Fruit fly (Drosophila melanogaster) whole organism, embryonic: ENCODE measurements around the gene CG3091.

Source experiments
- Adf1 ChIP-seq: fragments of 200-800 bp; sonication (Bioruptor generic); IDR thresholded peaks from 2 replicates; pipeline ENCODE4 v1.3.6; 2022; ENCODE audit warnings: missing biosample characterization, missing genetic modification characterization
- CG31224 ChIP-seq: fragments of 200-800 bp; sonication (Bioruptor generic); IDR thresholded peaks from 2 replicates; pipeline ENCODE4 v1.3.6; 2022; ENCODE audit warnings: missing biosample characterization, missing genetic modification characterization
- CG5953 ChIP-seq: fragments of 200-800 bp; sonication (Bioruptor generic); IDR thresholded peaks from 2 replicates; pipeline ENCODE4 v1.3.6; 2022; ENCODE audit warnings: missing biosample characterization, missing genetic modification characterization
- CG6854 ChIP-seq: fragments of 200-800 bp; sonication (Bioruptor generic); optimal IDR thresholded peaks from 3 replicates; lab custom pipeline; 2017; ENCODE audit warnings: missing biosample characterization, mild to moderate bottlenecking, missing genetic modification characterization
- Hr39 ChIP-seq: fragments of >200 bp; optimal IDR thresholded peaks from 2 replicates; lab custom pipeline; 2017
- NC2α ChIP-seq: fragments of 200-800 bp; sonication (Bioruptor generic); optimal IDR thresholded peaks from 2 replicates; lab custom pipeline; 2016; ENCODE audit warnings: missing biosample characterization, missing genetic modification characterization
- gcm2 ChIP-seq: fragments of 200-800 bp; sonication (Bioruptor generic); optimal IDR thresholded peaks from 2 replicates; lab custom pipeline; 2016; ENCODE audit warnings: missing biosample characterization, missing genetic modification characterization
- maf-S ChIP-seq: fragments of 200-800 bp; sonication (Bioruptor generic); optimal IDR thresholded peaks from 2 replicates; lab custom pipeline; 2016; ENCODE audit warnings: missing biosample characterization, missing genetic modification characterization
- sr ChIP-seq: fragments of 200-800 bp; sonication (Bioruptor generic); IDR thresholded peaks from 3 replicates; pipeline ENCODE4 v1.3.6; 2022; ENCODE audit warnings: missing biosample characterization, missing genetic modification characterization

DNA sequence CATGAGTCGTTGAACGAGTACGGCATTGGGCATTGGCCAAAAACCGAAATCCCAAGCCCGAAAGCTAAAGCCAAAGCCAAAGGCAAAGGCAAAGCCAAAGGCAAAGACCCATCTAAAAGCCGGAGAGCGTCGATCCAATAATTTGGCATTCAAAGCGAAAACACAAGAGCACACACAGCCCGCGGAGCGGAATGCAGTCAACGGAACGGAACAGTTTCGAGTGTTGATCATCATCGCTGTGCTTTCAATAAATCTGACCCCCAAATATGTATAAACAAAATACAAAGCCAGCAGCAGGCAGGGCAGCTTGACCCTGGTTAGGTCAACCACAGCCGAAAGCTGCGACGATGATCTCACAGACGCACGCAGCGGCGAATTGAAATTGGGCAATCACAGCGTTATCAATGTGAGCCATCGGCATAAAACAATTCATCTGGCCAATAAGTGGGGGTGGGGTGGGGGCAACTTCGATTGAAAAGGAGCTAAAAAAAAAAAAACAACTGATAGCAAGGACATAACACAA is 24.8 kb upstream of the CG3091 start:
- TF ChIP-seq Hr39 (lab: Kevin White, UChicago): no peak
- TF ChIP-seq maf-S (GFP tag; lab: Kevin White, UChicago): no peak
- TF ChIP-seq Adf1: no peak
- no peak for TF ChIP-seq NC2α (GFP tag; lab: Kevin White, UChicago)
- TF ChIP-seq CG31224: no peak
- no peak for TF ChIP-seq gcm2 (GFP tag; lab: Kevin White, UChicago)
- TF ChIP-seq CG6854: no peak
- no peak for TF ChIP-seq sr
- no peak for TF ChIP-seq CG5953
